Worm (Caenorhabditis elegans) whole organism, early embryonic: ENCODE measurements around the gene rpa-1.

Source experiments
- B0310.2 ChIP-seq: sonication (generic microtip); optimal IDR thresholded peaks from 2 replicates; lab custom pipeline; 2016; ENCODE audit warnings: mild to moderate bottlenecking, missing genetic modification characterization, missing compliant biosample characterization
- ama-1 ChIP-seq: fragments of 150-350 bp; optimal IDR thresholded peaks from 2 replicates; lab custom pipeline; 2014
- ceh-13 ChIP-seq: fragments of 200-800 bp; sonication (Bioruptor generic); optimal IDR thresholded peaks from 2 replicates; lab custom pipeline; 2018; ENCODE audit warnings: mild to moderate bottlenecking, missing genetic modification characterization, missing compliant biosample characterization
- flt-1 ChIP-seq: fragments of 200-800 bp; sonication (Bioruptor generic); IDR thresholded peaks from 2 replicates; pipeline ENCODE4 v1.3.6; 2022; ENCODE audit warnings: missing genetic modification characterization, missing compliant biosample characterization
- hmbx-1 ChIP-seq: sonication (generic microtip); optimal IDR thresholded peaks from 2 replicates; lab custom pipeline; 2016; ENCODE audit warnings: mild to moderate bottlenecking, missing genetic modification characterization, missing compliant biosample characterization
- hnd-1 ChIP-seq: sonication (generic microtip); optimal IDR thresholded peaks from 2 replicates; lab custom pipeline; 2016; ENCODE audit warnings: missing genetic modification characterization, missing compliant biosample characterization
- pes-1 ChIP-seq: fragments of 200-800 bp; sonication (Bioruptor generic); IDR thresholded peaks from 2 replicates; pipeline ENCODE4 v1.3.6; 2022; ENCODE audit warnings: missing genetic modification reagents, missing genetic modification characterization, missing compliant biosample characterization
- sea-1 ChIP-seq: fragments of 200-800 bp; sonication (Bioruptor generic); conservative IDR thresholded peaks from 2 replicates; pipeline ENCODE4 v1.3.6; 2022; ENCODE audit warnings: missing genetic modification characterization, missing compliant biosample characterization
- tbx-11 ChIP-seq: fragments of 200-800 bp; sonication (Bioruptor generic); IDR thresholded peaks from 2 replicates; pipeline ENCODE4 v1.3.6; 2022; ENCODE audit warnings: missing genetic modification characterization, missing compliant biosample characterization

ce11 chrII:7682488-7682887 lies 18.1 kb downstream of the rpa-1 start:
- TF ChIP-seq flt-1 = no peak
- no peak for TF ChIP-seq ama-1 (lab: Kevin White, UChicago)
- no peak for TF ChIP-seq tbx-11 (GFP tag; lab: Robert Waterston, UW)
- no peak for TF ChIP-seq sea-1 (GFP tag; lab: Robert Waterston, UW)
- TF ChIP-seq hnd-1 (tag; lab: Kevin White, UChicago) = no peak
- no peak for TF ChIP-seq pes-1 (GFP tag; lab: Robert Waterston, UW)
- no peak for TF ChIP-seq B0310.2
- TF ChIP-seq hmbx-1 = no peak
- TF ChIP-seq ceh-13 = no peak
